Worm (Caenorhabditis elegans) whole organism, L4 larva: ENCODE data around the gene R03E9.2.
A peak's percentile ranks its signal among the peaks of the same experiment; 100 is the strongest.

Experiments
- D1046.2 ChIP-seq: fragments of 200-800 bp; sonication (Bioruptor generic); IDR thresholded peaks from 2 replicates; pipeline ENCODE4 v1.3.6; 2022; ENCODE audit warnings: missing genetic modification characterization, missing compliant biosample characterization
- F44E2.7 ChIP-seq: fragments of 200-800 bp; sonication (Bioruptor generic); IDR thresholded peaks from 2 replicates; pipeline ENCODE4 v2.1.2; 2022; ENCODE audit warnings: missing genetic modification characterization, missing compliant biosample characterization
- R02D3.7 ChIP-seq: fragments of 150-350 bp; sonication (generic microtip); optimal IDR thresholded peaks from 3 replicates; lab custom pipeline; 2014; ENCODE audit warnings: missing biosample characterization, missing genetic modification characterization
- T26A8.4 ChIP-seq: fragments of 200-800 bp; sonication (Bioruptor generic); IDR thresholded peaks from 2 replicates; pipeline ENCODE4 v1.3.6; 2022; ENCODE audit warnings: missing genetic modification characterization, missing compliant biosample characterization
- Y105C5A.15 ChIP-seq: fragments of 200-800 bp; sonication (Bioruptor generic); IDR thresholded peaks from 2 replicates; pipeline ENCODE4 v1.3.6; 2022; ENCODE audit warnings: missing genetic modification characterization, missing compliant biosample characterization
- aha-1 ChIP-seq: fragments of 150-350 bp; peaks from one replicate; lab custom pipeline; 2014; ENCODE audit warnings: missing biosample characterization, missing genetic modification characterization
- attf-4 ChIP-seq: sonication (generic microtip); optimal IDR thresholded peaks from 3 replicates; lab custom pipeline; 2017; ENCODE audit warnings: missing biosample characterization, missing genetic modification characterization
- ceh-20 ChIP-seq: fragments of 200-800 bp; sonication (Bioruptor generic); IDR thresholded peaks from 2 replicates; pipeline ENCODE4 v1.3.6; 2022; ENCODE audit warnings: missing genetic modification reagents, missing genetic modification characterization, missing compliant biosample characterization
- ceh-28 ChIP-seq: fragments of 150-350 bp; optimal IDR thresholded peaks from 2 replicates; lab custom pipeline; 2014; ENCODE audit warnings: missing biosample characterization, missing genetic modification reagents, missing genetic modification characterization
- ceh-62 ChIP-seq: sonication (generic microtip); optimal IDR thresholded peaks from 2 replicates; lab custom pipeline; 2017; ENCODE audit warnings: missing biosample characterization, missing genetic modification characterization
- ces-1 ChIP-seq: fragments of 150-350 bp; sonication (generic microtip); optimal IDR thresholded peaks from 4 replicates; lab custom pipeline; 2014; ENCODE audit warnings: missing biosample characterization, missing genetic modification reagents, missing genetic modification characterization
- daf-16 ChIP-seq, 3 experiments: sonication (generic microtip); optimal IDR thresholded peaks; 2 replicates each; lab custom pipeline; 2016 to 2017; ENCODE audit warnings: missing genetic modification characterization in 3 of 3, missing genetic modification reagents in 3 of 3, mild to moderate bottlenecking in 2 of 3, missing compliant biosample characterization in 2 of 3, missing biosample characterization in 1 of 3, moderate library complexity in 1 of 3
- daf-8 ChIP-seq: fragments of 200-800 bp; sonication (Bioruptor generic); IDR thresholded peaks from 2 replicates; pipeline ENCODE4 v1.3.6; 2022; ENCODE audit warnings: missing genetic modification characterization, missing compliant biosample characterization
- dpl-1 ChIP-seq: fragments of 150-350 bp; optimal IDR thresholded peaks from 2 replicates; lab custom pipeline; 2014; ENCODE audit warnings: missing biosample characterization, missing genetic modification reagents, missing genetic modification characterization
- dve-1 ChIP-seq: sonication (generic microtip); optimal IDR thresholded peaks from 2 replicates; lab custom pipeline; 2017; ENCODE audit warnings: antibody characterized with exemption, mild to moderate bottlenecking, missing genetic modification characterization, missing compliant biosample characterization; ENCODE audit not compliant: insufficient read depth
- egl-27 ChIP-seq: sonication (generic microtip); optimal IDR thresholded peaks from 3 replicates; lab custom pipeline; 2017; ENCODE audit warnings: missing biosample characterization, missing genetic modification reagents, missing genetic modification characterization
- fkh-10 ChIP-seq: fragments of 150-350 bp; optimal IDR thresholded peaks from 2 replicates; lab custom pipeline; 2014; ENCODE audit warnings: missing biosample characterization, missing genetic modification reagents, missing genetic modification characterization
- hlh-11 ChIP-seq: fragments of 200-800 bp; sonication (Bioruptor generic); optimal IDR thresholded peaks from 2 replicates; lab custom pipeline; 2018; ENCODE audit warnings: mild to moderate bottlenecking, missing genetic modification characterization, missing compliant biosample characterization
- jun-1 ChIP-seq: fragments of 150-350 bp; optimal IDR thresholded peaks from 2 replicates; lab custom pipeline; 2014; ENCODE audit warnings: missing biosample characterization, missing genetic modification reagents, missing genetic modification characterization
- lin-1 ChIP-seq: fragments of 200-800 bp; sonication (Bioruptor generic); IDR thresholded peaks from 2 replicates; pipeline ENCODE4 v1.3.6; 2022; ENCODE audit warnings: missing genetic modification reagents, missing genetic modification characterization, missing compliant biosample characterization
- lin-15B ChIP-seq: fragments of 150-350 bp; sonication (generic microtip); optimal IDR thresholded peaks from 3 replicates; lab custom pipeline; 2014; ENCODE audit warnings: missing biosample characterization, missing genetic modification characterization
- lin-29 ChIP-seq: fragments of 200-800 bp; sonication (Bioruptor generic); IDR thresholded peaks from 2 replicates; pipeline ENCODE4 v1.3.6; 2022; ENCODE audit warnings: missing genetic modification reagents, missing genetic modification characterization, missing compliant biosample characterization
- lin-38 ChIP-seq: fragments of 200-800 bp; sonication (Bioruptor generic); IDR thresholded peaks from 2 replicates; pipeline ENCODE4 v1.3.6; 2022; ENCODE audit warnings: missing genetic modification reagents, missing genetic modification characterization, missing compliant biosample characterization
- lsy-2 ChIP-seq, 2 experiments: fragments of 150-350 bp in 1 of 2; sonication (generic microtip) in 1 of 2; optimal IDR thresholded peaks; 2 replicates each; lab custom pipeline; 2014 to 2017; ENCODE audit warnings: missing biosample characterization in 2 of 2, missing genetic modification characterization in 2 of 2
- madf-5 ChIP-seq, 2 experiments: fragments of 200-800 bp; sonication (Bioruptor generic); IDR thresholded peaks; 2 replicates each; pipeline ENCODE4 v1.3.6; 2022; ENCODE audit warnings: missing compliant biosample characterization in 2 of 2, missing genetic modification characterization in 2 of 2
- mdt-29 ChIP-seq: fragments of 200-800 bp; sonication (Bioruptor generic); IDR thresholded peaks from 2 replicates; pipeline ENCODE4 v1.3.6; 2022; ENCODE audit warnings: missing genetic modification reagents, missing genetic modification characterization, missing compliant biosample characterization
- mep-1 ChIP-seq: fragments of 150-350 bp; sonication (generic microtip); optimal IDR thresholded peaks from 3 replicates; lab custom pipeline; 2014; ENCODE audit warnings: missing biosample characterization, missing genetic modification characterization
- mes-2 ChIP-seq: sonication (generic microtip); optimal IDR thresholded peaks from 2 replicates; lab custom pipeline; 2016; ENCODE audit warnings: missing genotype, mild to moderate bottlenecking, missing genetic modification characterization, missing compliant biosample characterization; ENCODE audit not compliant: poor library complexity, severe bottlenecking
- mxl-3 ChIP-seq: fragments of 200-800 bp; sonication (Bioruptor generic); optimal IDR thresholded peaks from 2 replicates; lab custom pipeline; 2018; ENCODE audit warnings: mild to moderate bottlenecking, missing genetic modification characterization, missing compliant biosample characterization
- nhr-102 ChIP-seq: sonication (generic microtip); optimal IDR thresholded peaks from 2 replicates; lab custom pipeline; 2016; ENCODE audit warnings: mild to moderate bottlenecking, missing genetic modification characterization, moderate library complexity, missing compliant biosample characterization
- nhr-237 ChIP-seq: sonication (generic microtip); optimal IDR thresholded peaks from 2 replicates; lab custom pipeline; 2017; ENCODE audit warnings: missing biosample characterization, missing genetic modification characterization
- nhr-25 ChIP-seq: sonication (generic microtip); optimal IDR thresholded peaks from 2 replicates; lab custom pipeline; 2017; ENCODE audit warnings: missing genetic modification characterization, mild to moderate bottlenecking, missing compliant biosample characterization, antibody characterized with exemption, moderate library complexity, borderline replicate concordance; ENCODE audit not compliant: insufficient read depth
- nhr-41 ChIP-seq: fragments of 200-800 bp; sonication (Bioruptor generic); IDR thresholded peaks from 2 replicates; pipeline ENCODE4 v1.3.6; 2022; ENCODE audit warnings: missing genetic modification reagents, missing genetic modification characterization, missing compliant biosample characterization
- nhr-48 ChIP-seq: sonication (generic microtip); optimal IDR thresholded peaks from 2 replicates; lab custom pipeline; 2016; ENCODE audit warnings: mild to moderate bottlenecking, missing genetic modification characterization, missing compliant biosample characterization
- nhr-76 ChIP-seq: fragments of 150-350 bp; optimal IDR thresholded peaks from 2 replicates; lab custom pipeline; 2014; ENCODE audit warnings: missing biosample characterization, missing genetic modification characterization
- pqm-1 ChIP-seq: sonication (generic microtip); optimal IDR thresholded peaks from 2 replicates; lab custom pipeline; 2017; ENCODE audit warnings: missing biosample characterization, missing genetic modification characterization
- rbr-2 ChIP-seq: sonication (generic microtip); optimal IDR thresholded peaks from 2 replicates; lab custom pipeline; 2016; ENCODE audit warnings: missing genotype, missing genetic modification characterization, missing compliant biosample characterization
- saeg-2 ChIP-seq: fragments of 200-800 bp; sonication (Bioruptor generic); IDR thresholded peaks from 2 replicates; pipeline ENCODE4 v1.3.6; 2022; ENCODE audit warnings: missing genetic modification reagents, missing genetic modification characterization, missing compliant biosample characterization
- set-16 ChIP-seq: fragments of 200-800 bp; sonication (Bioruptor generic); IDR thresholded peaks from 2 replicates; pipeline ENCODE4 v1.3.6; 2022; ENCODE audit warnings: missing genetic modification reagents, missing genetic modification characterization, missing compliant biosample characterization
- snpc-1.2 ChIP-seq: fragments of 200-800 bp; sonication (Bioruptor generic); IDR thresholded peaks from 2 replicates; pipeline ENCODE4 v1.3.6; 2022; ENCODE audit warnings: missing genetic modification reagents, missing genetic modification characterization, missing compliant biosample characterization
- spr-3 ChIP-seq: fragments of 200-800 bp; sonication (Bioruptor generic); optimal IDR thresholded peaks from 2 replicates; lab custom pipeline; 2018; ENCODE audit warnings: mild to moderate bottlenecking, missing genetic modification characterization, missing compliant biosample characterization
- unc-62 ChIP-seq, 3 experiments: fragments of 150-350 bp in 1 of 3; sonication (generic microtip); optimal IDR thresholded peaks in 2 of 3; peaks in 1 of 3; 1 replicate in 1 of 3; 2 replicates in 2 of 3; lab custom pipeline; 2014 to 2017; ENCODE audit warnings: missing biosample characterization in 3 of 3, missing genetic modification characterization in 3 of 3, missing genetic modification reagents in 3 of 3, missing genotype in 1 of 3
- vab-7 ChIP-seq: fragments of 200-800 bp; sonication (Bioruptor generic); IDR thresholded peaks from 2 replicates; pipeline ENCODE4 v1.3.6; 2022; ENCODE audit warnings: missing genetic modification reagents, missing genetic modification characterization, missing compliant biosample characterization
- zfp-2 ChIP-seq: sonication (generic microtip); optimal IDR thresholded peaks from 2 replicates; lab custom pipeline; 2016; ENCODE audit warnings: mild to moderate bottlenecking, missing genetic modification characterization, missing compliant biosample characterization
- zfp-3 ChIP-seq: fragments of 200-800 bp; sonication (Bioruptor generic); conservative IDR thresholded peaks from 2 replicates; pipeline ENCODE4 v1.3.6; 2022; ENCODE audit warnings: missing genetic modification reagents, missing genetic modification characterization, missing compliant biosample characterization

Gene R03E9.2

DNA sequence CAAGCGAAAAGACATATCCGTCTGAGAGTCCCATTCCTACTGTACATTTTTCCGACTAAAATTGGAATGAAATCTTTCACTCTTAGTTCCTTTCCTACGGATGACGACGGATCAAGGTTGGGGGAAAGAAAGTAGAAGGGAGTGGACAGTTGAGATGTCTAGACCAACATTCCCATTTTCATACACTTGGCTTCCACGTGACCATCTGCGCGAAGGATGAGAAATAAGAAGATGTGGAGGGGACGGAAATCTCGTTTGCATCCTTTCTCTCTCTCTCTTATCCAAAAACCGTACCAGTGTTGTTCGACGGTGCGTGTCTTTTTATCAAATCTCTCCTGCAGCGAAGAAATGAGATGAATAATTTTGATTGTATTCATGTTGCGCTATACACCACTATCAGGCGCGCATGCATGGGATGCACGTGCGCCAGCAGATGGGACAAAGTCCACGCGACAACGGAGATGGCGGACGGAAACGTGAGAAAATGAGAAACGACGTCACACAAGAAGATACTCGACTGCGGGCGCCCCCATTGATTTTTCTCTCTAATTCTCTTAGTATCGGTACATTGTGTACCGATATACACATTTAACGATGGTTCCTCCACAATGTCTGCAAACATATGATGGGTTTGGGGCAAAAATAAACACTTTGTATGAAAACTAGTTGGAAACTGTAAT is 4.4 kb upstream of the R03E9.2 start (continued):
- peak; percentile 53 for TF ChIP-seq lin-38
- no peak for TF ChIP-seq madf-5 (GFP tag; IDR thresholded peaks at IDR 0.05; lab: Robert Waterston, UW)
- peak; percentile 73 to 86 for TF ChIP-seq lsy-2 (tag; optimal IDR thresholded peaks at IDR 0.05; lab: Kevin White, UChicago)
- TF ChIP-seq zfp-3 = peak; percentile 38; the same call in 1 of the 2 replicates
- peak; percentile 100 for TF ChIP-seq aha-1
- TF ChIP-seq attf-4 (tag; lab: Kevin White, UChicago) = no peak
- TF ChIP-seq fkh-10 (GFP tag; lab: Kevin White, UChicago) = peak; percentile 1
- TF ChIP-seq unc-62 (GFP tag; optimal IDR thresholded peaks at IDR 0.05 in 1 of 2; lab: Kevin White, UChicago) = peak in 1 of 2 experiments; percentile 86
- no peak for TF ChIP-seq unc-62 (tag; optimal IDR thresholded peaks at IDR 0.05; lab: Kevin White, UChicago)
- no peak for TF ChIP-seq snpc-1.2 (GFP tag; lab: Robert Waterston, UW)
- no peak for TF ChIP-seq R02D3.7 (tag; lab: Kevin White, UChicago)
- TF ChIP-seq mep-1 (tag; lab: Kevin White, UChicago) = peak; percentile 92
- peak; percentile 52 for TF ChIP-seq nhr-76 (tag; lab: Kevin White, UChicago)
- no peak for TF ChIP-seq F44E2.7 (GFP tag; lab: Robert Waterston, UW)
- TF ChIP-seq nhr-25 (tag; lab: Kevin White, UChicago) = peak; percentile 88
- TF ChIP-seq T26A8.4 (GFP tag; lab: Robert Waterston, UW) = peak; percentile 87
- no peak for TF ChIP-seq Y105C5A.15 (GFP tag; lab: Robert Waterston, UW)
- TF ChIP-seq D1046.2 (GFP tag; lab: Robert Waterston, UW) = no peak
- peak; percentile 99 for TF ChIP-seq hlh-11 (tag; lab: Kevin White, UChicago)
- TF ChIP-seq set-16 (GFP tag; lab: Robert Waterston, UW) = peak; percentile 65
- peak; percentile 74 to 76 for TF ChIP-seq daf-16 (GFP tag; optimal IDR thresholded peaks at IDR 0.05; lab: Kevin White, UChicago)
- TF ChIP-seq daf-16 (tag; optimal IDR thresholded peaks at IDR 0.05; lab: Kevin White, UChicago) = peak; percentile 86
- TF ChIP-seq lin-15B = no peak
- TF ChIP-seq ceh-28 (tag; lab: Kevin White, UChicago) = no peak

DNA sequence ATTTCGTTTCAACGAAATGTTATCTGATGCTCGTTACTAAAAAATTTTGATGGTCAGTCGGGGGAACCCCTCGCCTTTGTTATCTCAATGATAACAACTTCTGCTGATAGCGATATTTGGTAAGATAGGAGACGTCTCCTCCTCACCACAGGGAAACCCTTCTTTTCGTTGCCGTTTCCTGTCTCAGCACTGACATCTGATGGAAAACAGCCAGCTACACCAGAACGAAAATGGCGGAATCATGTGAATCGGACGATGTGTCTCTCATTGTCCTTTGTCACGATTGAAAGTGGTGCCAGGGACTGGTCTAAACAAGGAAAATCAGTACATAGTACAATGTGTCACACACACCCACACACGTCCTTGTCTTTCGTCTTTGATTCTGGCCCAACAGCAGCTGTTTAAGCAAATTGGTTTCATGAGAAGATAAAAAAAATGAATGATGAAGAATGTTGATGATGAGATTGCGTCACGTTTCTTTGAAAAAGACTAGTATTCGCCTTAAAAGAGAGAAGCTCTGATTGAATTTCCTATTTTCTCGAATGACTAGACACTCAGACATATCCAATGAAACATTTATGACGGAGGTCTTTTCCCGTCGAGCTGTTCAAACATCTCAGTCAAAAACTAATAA is 3.4 kb upstream of the R03E9.2 start:
- TF ChIP-seq ceh-20 (GFP tag; lab: Robert Waterston, UW) (peak; percentile 62; the same call in 1 of the 2 replicates), lin-29 (GFP tag; lab: Robert Waterston, UW) (peak; percentile 37; the same call in 1 of the 2 replicates), unc-62 (GFP tag; optimal IDR thresholded peaks at IDR 0.05 in 1 of 2; lab: Kevin White, UChicago) (peak in 1 of 2 experiments; percentile 100), unc-62 (tag; optimal IDR thresholded peaks at IDR 0.05; lab: Kevin White, UChicago) (no peak), spr-3 (GFP tag; lab: Kevin White, UChicago) (no peak), dve-1 (peak; percentile 50), ceh-62 (tag; lab: Kevin White, UChicago) (no peak), vab-7 (GFP tag; lab: Robert Waterston, UW) (0 out of 2 replicates have a peak, but pooled peaks have one; percentile 25), lin-15B (no peak), nhr-102 (tag; lab: Kevin White, UChicago) (peak; percentile 71), pqm-1 (tag; lab: Kevin White, UChicago) (peak; percentile 34), jun-1 (tag; lab: Kevin White, UChicago) (no peak), nhr-41 (no peak), rbr-2 (tag; lab: Kevin White, UChicago) (peak; percentile 23), daf-8 (GFP tag; lab: Robert Waterston, UW) (no peak), mes-2 (tag; lab: Kevin White, UChicago) (peak; percentile 25), nhr-237 (no peak), egl-27 (tag; lab: Kevin White, UChicago) (no peak), mdt-29 (GFP tag; lab: Robert Waterston, UW) (no peak), aha-1 (peak; percentile 97), lin-1 (GFP tag; lab: Robert Waterston, UW) (peak; percentile 57; the same call in 1 of the 2 replicates), mxl-3 (peak; percentile 80), dpl-1 (peak; percentile 45), saeg-2 (GFP tag; lab: Robert Waterston, UW) (peak; percentile 67; the same call in 1 of the 2 replicates), zfp-2 (tag; lab: Kevin White, UChicago) (no peak), set-16 (GFP tag; lab: Robert Waterston, UW) (no peak), nhr-48 (tag; lab: Kevin White, UChicago) (peak; percentile 96), daf-16 (GFP tag; optimal IDR thresholded peaks at IDR 0.05; lab: Kevin White, UChicago) (peak in 1 of 2 experiments; percentile 73), daf-16 (tag; optimal IDR thresholded peaks at IDR 0.05; lab: Kevin White, UChicago) (peak; percentile 95), ces-1 (GFP tag; lab: Kevin White, UChicago) (peak; percentile 59)
